Fruit fly (Drosophila melanogaster) Kc167 (cell line): ENCODE results near the gene CG45045.

ENCODE experiments used
- h ChIP-seq: fragments of >200 bp; optimal IDR thresholded peaks from 3 replicates; lab custom pipeline; 2018; ENCODE audit warnings: missing external identifiers
- insv ChIP-seq: fragments of >200 bp; optimal IDR thresholded peaks from 3 replicates; lab custom pipeline; 2018; ENCODE audit warnings: missing external identifiers
- psq ChIP-seq: fragments of >200 bp; optimal IDR thresholded peaks from 2 replicates; lab custom pipeline; 2017; ENCODE audit warnings: missing external identifiers

dm6 chr3R:17703024-17703690 lies 35.8 kb downstream of the CG45045 start:
- no peak for TF ChIP-seq insv (lab: Kevin White, UChicago)
- no peak for TF ChIP-seq psq (lab: Kevin White, UChicago)
- TF ChIP-seq h (lab: Kevin White, UChicago), result no peak
